Fruit fly (Drosophila melanogaster) whole organism, prepupa: ENCODE results near the gene Pdp1.

Source experiments
- CG10631 ChIP-seq: fragments of 200-800 bp; sonication (Bioruptor generic); optimal IDR thresholded peaks from 2 replicates; lab custom pipeline; 2016; ENCODE audit warnings: missing biosample characterization, missing genetic modification characterization
- CG10669 ChIP-seq: fragments of 200-800 bp; sonication (Bioruptor generic); optimal IDR thresholded peaks from 3 replicates; lab custom pipeline; 2018; ENCODE audit warnings: missing biosample characterization, mild to moderate bottlenecking, missing genetic modification characterization, moderate library complexity
- CG11762 ChIP-seq: fragments of 200-800 bp; sonication (Bioruptor generic); optimal IDR thresholded peaks from 3 replicates; lab custom pipeline; 2016; ENCODE audit warnings: missing biosample characterization, missing genetic modification characterization; ENCODE audit not compliant: insufficient read depth
- CG1621 ChIP-seq: fragments of 200-800 bp; sonication (Bioruptor generic); optimal IDR thresholded peaks from 3 replicates; lab custom pipeline; 2018; ENCODE audit warnings: missing biosample characterization, mild to moderate bottlenecking, missing genetic modification characterization
- CG16779 ChIP-seq: fragments of 200-800 bp; sonication (Bioruptor generic); optimal IDR thresholded peaks from 3 replicates; lab custom pipeline; 2017; ENCODE audit warnings: missing biosample characterization, mild to moderate bottlenecking, missing genetic modification characterization
- CG3032 ChIP-seq: fragments of 200-800 bp; optimal IDR thresholded peaks from 2 replicates; lab custom pipeline; 2019; ENCODE audit warnings: missing biosample characterization, mild to moderate bottlenecking, missing genetic modification characterization, moderate library complexity
- CG31627 ChIP-seq: fragments of 200-800 bp; sonication (Bioruptor generic); optimal IDR thresholded peaks from 3 replicates; lab custom pipeline; 2016; ENCODE audit warnings: missing biosample characterization, missing genetic modification characterization
- CG32006 ChIP-seq: fragments of 200-800 bp; sonication (Bioruptor generic); optimal IDR thresholded peaks from 3 replicates; lab custom pipeline; 2017; ENCODE audit warnings: missing biosample characterization, mild to moderate bottlenecking, missing genetic modification characterization
- CG34406 ChIP-seq: fragments of 200-800 bp; sonication (Bioruptor generic); optimal IDR thresholded peaks from 3 replicates; lab custom pipeline; 2016; ENCODE audit warnings: missing biosample characterization, missing genetic modification characterization
- CG4318 ChIP-seq: fragments of 200-800 bp; sonication (Bioruptor generic); optimal IDR thresholded peaks from 3 replicates; lab custom pipeline; 2017; ENCODE audit warnings: missing biosample characterization, mild to moderate bottlenecking, missing genetic modification characterization
- CG6163 ChIP-seq: fragments of 200-800 bp; sonication (Bioruptor generic); IDR thresholded peaks from 3 replicates; pipeline ENCODE4 v1.3.6; 2022; ENCODE audit warnings: missing biosample characterization, missing genetic modification characterization
- CG6276 ChIP-seq: fragments of 200-800 bp; sonication (Bioruptor generic); optimal IDR thresholded peaks from 2 replicates; lab custom pipeline; 2017; ENCODE audit warnings: missing biosample characterization, mild to moderate bottlenecking, missing genetic modification characterization
- CG6792 ChIP-seq: fragments of 200-800 bp; sonication (Bioruptor generic); optimal IDR thresholded peaks from 3 replicates; lab custom pipeline; 2016; ENCODE audit warnings: missing biosample characterization, missing genetic modification characterization
- CG6808 ChIP-seq: fragments of 200-800 bp; sonication (Bioruptor generic); optimal IDR thresholded peaks from 3 replicates; lab custom pipeline; 2017; ENCODE audit warnings: missing biosample characterization, missing genetic modification characterization, mild to moderate bottlenecking, moderate library complexity, missing genetic modification reagents
- CG6854 ChIP-seq: fragments of 200-800 bp; sonication (Bioruptor generic); optimal IDR thresholded peaks from 2 replicates; lab custom pipeline; 2017; ENCODE audit warnings: missing biosample characterization, mild to moderate bottlenecking, missing genetic modification characterization
- CG8119 ChIP-seq: fragments of 200-800 bp; sonication (Bioruptor generic); IDR thresholded peaks from 3 replicates; pipeline ENCODE4 v1.3.6; 2022; ENCODE audit warnings: missing biosample characterization, missing genetic modification characterization
- CG8319 ChIP-seq: fragments of 200-800 bp; sonication (Bioruptor generic); optimal IDR thresholded peaks from 3 replicates; lab custom pipeline; 2016; ENCODE audit warnings: missing biosample characterization, missing genetic modification characterization
- Eip78C ChIP-seq: fragments of 200-800 bp; sonication (Bioruptor generic); peaks from one replicate; lab custom pipeline; 2016; ENCODE audit warnings: missing biosample characterization, missing genetic modification characterization
- Eip93F ChIP-seq: fragments of 200-800 bp; sonication (Bioruptor generic); optimal IDR thresholded peaks from 2 replicates; lab custom pipeline; 2016; ENCODE audit warnings: missing biosample characterization, mild to moderate bottlenecking, missing genetic modification characterization
- Ets96B ChIP-seq: fragments of 200-800 bp; optimal IDR thresholded peaks from 2 replicates; lab custom pipeline; 2019; ENCODE audit warnings: missing biosample characterization, mild to moderate bottlenecking, missing genetic modification characterization, moderate library complexity
- Gug ChIP-seq: fragments of 200-800 bp; sonication (Bioruptor generic); IDR thresholded peaks from 2 replicates; pipeline ENCODE4 v1.3.6; 2022; ENCODE audit warnings: missing biosample characterization, missing genetic modification characterization
- Hr4 ChIP-seq: fragments of 200-800 bp; sonication (Bioruptor generic); optimal IDR thresholded peaks from 3 replicates; lab custom pipeline; 2016; ENCODE audit warnings: missing biosample characterization, missing genetic modification characterization
- Sox14 ChIP-seq: fragments of 200-800 bp; sonication (Bioruptor generic); optimal IDR thresholded peaks from 3 replicates; lab custom pipeline; 2016; ENCODE audit warnings: missing biosample characterization, missing genetic modification characterization
- Sox15 ChIP-seq: fragments of 200-800 bp; sonication (Bioruptor generic); optimal IDR thresholded peaks from 3 replicates; lab custom pipeline; 2016; ENCODE audit warnings: missing biosample characterization, missing genetic modification characterization
- acj6 ChIP-seq: fragments of 200-800 bp; sonication (Bioruptor generic); optimal IDR thresholded peaks from 3 replicates; lab custom pipeline; 2016; ENCODE audit warnings: missing biosample characterization, missing genetic modification characterization
- dac ChIP-seq: fragments of 200-800 bp; sonication (Bioruptor generic); optimal IDR thresholded peaks from 2 replicates; lab custom pipeline; 2017; ENCODE audit warnings: missing biosample characterization, mild to moderate bottlenecking, missing genetic modification characterization
- dsx ChIP-seq: fragments of 200-800 bp; optimal IDR thresholded peaks from 3 replicates; lab custom pipeline; 2019; ENCODE audit warnings: missing biosample characterization, mild to moderate bottlenecking, missing genetic modification characterization, moderate library complexity; ENCODE audit not compliant: poor library complexity, severe bottlenecking
- eg ChIP-seq: fragments of 200-800 bp; sonication (Bioruptor generic); IDR thresholded peaks from 3 replicates; pipeline ENCODE4 v1.3.6; 2022; ENCODE audit warnings: missing biosample characterization, missing genetic modification characterization
- esn ChIP-seq: fragments of 200-800 bp; sonication (Bioruptor generic); optimal IDR thresholded peaks from 2 replicates; lab custom pipeline; 2016; ENCODE audit warnings: missing biosample characterization, mild to moderate bottlenecking, missing genetic modification characterization, moderate library complexity
- fd59A ChIP-seq: fragments of 200-800 bp; sonication (Bioruptor generic); optimal IDR thresholded peaks from 2 replicates; lab custom pipeline; 2017; ENCODE audit warnings: missing biosample characterization, mild to moderate bottlenecking, missing genetic modification characterization, missing genetic modification reagents
- fd85E ChIP-seq: fragments of 200-800 bp; sonication (Bioruptor generic); optimal IDR thresholded peaks from 3 replicates; lab custom pipeline; 2016; ENCODE audit warnings: missing biosample characterization, missing genetic modification characterization
- lz ChIP-seq: fragments of 200-800 bp; sonication (Bioruptor generic); optimal IDR thresholded peaks from 3 replicates; lab custom pipeline; 2016; ENCODE audit warnings: missing biosample characterization, missing genetic modification characterization
- net ChIP-seq: fragments of 200-800 bp; sonication (Bioruptor generic); optimal IDR thresholded peaks from 3 replicates; lab custom pipeline; 2016; ENCODE audit warnings: missing biosample characterization, missing genetic modification characterization
- pdm3 ChIP-seq: fragments of 200-800 bp; sonication (Bioruptor generic); optimal IDR thresholded peaks from 3 replicates; lab custom pipeline; 2016; ENCODE audit warnings: missing biosample characterization, missing genetic modification characterization
- salr ChIP-seq, 2 experiments: fragments of 200-800 bp; sonication (Bioruptor generic); optimal IDR thresholded peaks; 3 replicates each; lab custom pipeline; 2016 to 2018; ENCODE audit warnings: missing biosample characterization in 2 of 2, missing genetic modification characterization in 2 of 2, mild to moderate bottlenecking in 1 of 2
- spab ChIP-seq: fragments of 200-800 bp; sonication (Bioruptor generic); optimal IDR thresholded peaks from 2 replicates; lab custom pipeline; 2017; ENCODE audit warnings: missing biosample characterization, mild to moderate bottlenecking, missing genetic modification characterization, missing genetic modification reagents
- svp ChIP-seq: fragments of 200-800 bp; sonication (Bioruptor generic); peaks from one replicate; lab custom pipeline; 2016; ENCODE audit warnings: missing biosample characterization, missing genetic modification characterization
- topi ChIP-seq: fragments of 200-800 bp; sonication (Bioruptor generic); optimal IDR thresholded peaks from 3 replicates; lab custom pipeline; 2016; ENCODE audit warnings: missing biosample characterization, missing genetic modification characterization

Gene Pdp1

DNA sequence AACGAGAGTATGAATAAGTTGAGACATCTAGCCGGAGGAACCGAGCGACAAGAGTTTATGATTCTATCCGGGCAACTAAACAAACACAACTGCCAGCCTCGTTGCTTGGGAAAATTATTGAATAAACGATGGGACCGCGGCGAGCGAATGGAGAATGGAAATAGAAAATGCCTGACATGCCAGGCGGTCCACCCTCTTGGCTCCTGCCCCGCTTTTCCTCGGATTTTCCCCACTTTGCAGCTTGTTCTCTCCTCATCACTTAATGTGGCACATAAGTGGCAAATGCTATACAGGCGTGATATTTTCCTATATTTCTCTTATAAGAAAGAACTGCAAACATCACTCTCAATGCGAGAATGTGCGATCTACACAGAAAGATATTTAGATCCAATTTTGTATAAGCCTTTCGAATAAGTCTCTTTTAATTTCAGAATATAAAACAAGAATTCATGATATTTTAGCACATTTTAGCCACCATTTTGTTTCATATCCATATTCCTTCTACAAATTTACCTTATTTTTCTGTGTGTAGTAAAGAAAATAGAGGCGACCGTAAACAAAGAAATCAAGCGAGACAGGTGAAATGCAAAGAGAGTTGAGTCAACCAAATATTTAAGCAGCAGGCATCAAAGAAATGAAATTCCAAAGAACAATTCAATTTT lies 36.5 kb upstream of the Pdp1 start (continued):
- TF ChIP-seq CG6808 (no peak), CG6163 (peak; percentile 83), CG10631 (GFP tag; lab: Kevin White, UChicago) (peak; percentile 66), net (GFP tag; lab: Kevin White, UChicago) (peak; percentile 60), svp (GFP tag; lab: Kevin White, UChicago) (no peak), CG8319 (GFP tag; lab: Kevin White, UChicago) (no peak), salr (GFP tag; optimal IDR thresholded peaks at IDR 0.05; lab: Kevin White, UChicago) (peak in 1 of 2 experiments; percentile 79), CG32006 (GFP tag; lab: Kevin White, UChicago) (peak; percentile 82), Eip78C (no peak), eg (GFP tag; lab: Robert Waterston, UW) (peak; percentile 82)

DNA sequence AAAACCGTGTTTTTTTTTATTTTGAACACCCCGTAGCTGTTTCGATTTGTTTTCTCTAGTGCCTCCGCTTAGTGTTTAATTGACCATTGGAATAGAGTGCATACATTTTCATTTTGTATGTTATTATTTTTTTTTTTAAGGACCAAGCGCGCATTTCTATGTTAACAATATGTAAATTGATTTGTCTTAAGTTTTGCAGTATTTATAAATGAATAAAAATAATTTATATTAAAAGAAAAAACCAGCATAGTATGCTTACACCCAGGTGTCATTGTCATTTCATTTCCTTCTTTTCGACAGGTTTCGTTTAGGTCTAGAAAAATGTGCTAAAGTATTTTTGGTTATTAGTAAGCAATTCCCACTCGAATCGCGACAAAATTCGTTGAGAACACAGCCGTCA lies 27.4 kb upstream of the Pdp1 start, which contains the start of gene eIF4E5:
TSS of gene eIF4E5 (plus strand) at position 301 of the 400 bp plus-strand sequence.
- TF ChIP-seq CG3032 (tag; lab: Kevin White, UChicago) (no peak), spab (GFP tag; lab: Kevin White, UChicago) (no peak), CG16779 (tag; lab: Kevin White, UChicago) (no peak), salr (GFP tag; optimal IDR thresholded peaks at IDR 0.05; lab: Kevin White, UChicago) (no peak), pdm3 (no peak), dsx (GFP tag; lab: Kevin White, UChicago) (no peak), esn (GFP tag; lab: Kevin White, UChicago) (no peak), topi (GFP tag; lab: Kevin White, UChicago) (no peak), CG6276 (no peak), CG10669 (GFP tag; lab: Kevin White, UChicago) (no peak), CG4318 (GFP tag; lab: Kevin White, UChicago) (no peak), CG8319 (GFP tag; lab: Kevin White, UChicago) (no peak), fd59A (GFP tag; lab: Kevin White, UChicago) (no peak), CG6854 (GFP tag; lab: Kevin White, UChicago) (no peak), CG6163 (no peak), Sox15 (GFP tag; lab: Kevin White, UChicago) (no peak), CG31627 (GFP tag; lab: Kevin White, UChicago) (no peak)

dm6 chr3L:7893840-7894239 lies 26.7 kb upstream of the Pdp1 start:
- no peak for TF ChIP-seq acj6 (GFP tag; lab: Kevin White, UChicago)
- TF ChIP-seq CG8119 (GFP tag; lab: Robert Waterston, UW) = no peak
- TF ChIP-seq fd85E (GFP tag; lab: Kevin White, UChicago) = no peak
- no peak for TF ChIP-seq lz (GFP tag; lab: Kevin White, UChicago)
- TF ChIP-seq Eip93F = no peak
- no peak for TF ChIP-seq Gug (GFP tag; lab: Robert Waterston, UW)
- no peak for TF ChIP-seq CG11762
- TF ChIP-seq CG1621 (tag; lab: Kevin White, UChicago) = no peak
- no peak for TF ChIP-seq Hr4 (GFP tag; lab: Kevin White, UChicago)
- TF ChIP-seq Sox14 (GFP tag; lab: Kevin White, UChicago) = no peak
- TF ChIP-seq dac (GFP tag; lab: Kevin White, UChicago) = no peak

DNA sequence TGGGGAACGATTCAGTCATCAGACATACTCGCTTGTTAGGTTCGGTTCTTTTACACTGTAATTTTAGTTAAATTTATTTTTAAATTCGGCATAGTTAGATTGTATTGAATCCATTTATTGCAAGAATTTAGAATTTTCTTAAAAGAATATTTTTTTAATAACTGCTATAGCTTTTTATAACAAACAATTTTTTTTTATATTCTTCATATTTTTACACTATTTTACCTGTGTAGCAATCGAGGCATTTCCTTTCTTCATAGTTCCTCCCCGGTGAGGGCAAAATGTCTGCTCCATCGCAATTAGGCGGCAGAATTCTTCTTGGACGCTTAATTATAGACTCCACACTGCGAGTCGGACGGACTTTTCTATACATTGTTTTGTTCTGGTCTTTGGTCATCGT lies 23.4 kb upstream of the Pdp1 start:
- TF ChIP-seq CG8119 (GFP tag; lab: Robert Waterston, UW) (no peak), Ets96B (tag; lab: Kevin White, UChicago) (no peak), CG31627 (GFP tag; lab: Kevin White, UChicago) (no peak), CG6792 (GFP tag; lab: Kevin White, UChicago) (no peak), CG34406 (no peak), CG16779 (tag; lab: Kevin White, UChicago) (no peak), Eip93F (no peak)
- TF ChIP-seq, all 60 proteins: peak for 0
